Worm (Caenorhabditis elegans): ENCODE measurements around the gene F57A8.7.
A peak's percentile ranks its signal among the peaks of the same experiment; 100 is the strongest.

Gene F57A8.7

ce11 chrV:10042254-10042653 is 33.3 kb upstream of the F57A8.7 start (continued):
- TF ChIP-seq rnt-1 (tag; optimal IDR thresholded peaks at IDR 0.05) = peak; percentile 90
- TF ChIP-seq mep-1 (tag; optimal IDR thresholded peaks at IDR 0.05) = peak; percentile 58
- peak; percentile 11 for TF ChIP-seq snpc-4 (tag; optimal IDR thresholded peaks at IDR 0.05)
- no peak for TF ChIP-seq ces-1 (GFP tag; optimal IDR thresholded peaks at IDR 0.05)
- peak; percentile 95 to 98 for TF ChIP-seq lsy-2 (tag; optimal IDR thresholded peaks at IDR 0.05)
- TF ChIP-seq nhr-19 (GFP tag; conservative IDR thresholded peaks at IDR 0.05) = peak; percentile 55
- peak; percentile 71 to 85 for TF ChIP-seq efl-1 (optimal IDR thresholded peaks at IDR 0.05)
- peak; percentile 21 to 92 for TF ChIP-seq efl-1 (GFP tag; optimal IDR thresholded peaks at IDR 0.05 in 1 of 2)
- TF ChIP-seq nhr-20 (tag; optimal IDR thresholded peaks at IDR 0.05) = peak; percentile 92
- TF ChIP-seq sox-4 (tag; optimal IDR thresholded peaks at IDR 0.05) = no peak
- TF ChIP-seq hlh-17 (GFP tag; optimal IDR thresholded peaks at IDR 0.05; ENCODE audit: borderline replicate concordance) = no peak
- peak; percentile 11 for TF ChIP-seq nhr-11 (tag; optimal IDR thresholded peaks at IDR 0.05)
- no peak for TF ChIP-seq pax-3 (tag; optimal IDR thresholded peaks at IDR 0.05)
- TF ChIP-seq tlp-1 (tag; optimal IDR thresholded peaks at IDR 0.05) = no peak
- no peak for TF ChIP-seq ceh-90 (tag; optimal IDR thresholded peaks at IDR 0.05)
- no peak for TF ChIP-seq zip-4 (GFP tag; optimal IDR thresholded peaks at IDR 0.05)
- peak; percentile 69 for TF ChIP-seq xbp-1 (tag; optimal IDR thresholded peaks at IDR 0.05)
- peak; percentile 25 for TF ChIP-seq lin-39 (tag; optimal IDR thresholded peaks at IDR 0.05)
- no peak for TF ChIP-seq sup-37 (GFP tag; optimal IDR thresholded peaks at IDR 0.05)
- TF ChIP-seq grh-1 (GFP tag; IDR thresholded peaks at IDR 0.05) = peak; percentile 57
- TF ChIP-seq ama-1 (optimal IDR thresholded peaks at IDR 0.05) = peak; percentile 12
- no peak for TF ChIP-seq zag-1 (tag; optimal IDR thresholded peaks at IDR 0.05)
- TF ChIP-seq pag-3 (tag; optimal IDR thresholded peaks at IDR 0.05; ENCODE audit: borderline replicate concordance, insufficient read depth) = no peak
- no peak for TF ChIP-seq vab-15 (tag; optimal IDR thresholded peaks at IDR 0.05)
- TF ChIP-seq efl-3 (GFP tag; optimal IDR thresholded peaks at IDR 0.05) = no peak
- TF ChIP-seq hlh-4 (tag; optimal IDR thresholded peaks at IDR 0.05) = no peak
- TF ChIP-seq unc-62 (GFP tag; optimal IDR thresholded peaks at IDR 0.05) = no peak
- peak; percentile 55 for TF ChIP-seq unc-130 (tag; optimal IDR thresholded peaks at IDR 0.05)
- TF ChIP-seq nhr-84 (tag; optimal IDR thresholded peaks at IDR 0.05) = no peak
- TF ChIP-seq swsn-7 (tag; optimal IDR thresholded peaks at IDR 0.05) = peak; percentile 81
- no peak for TF ChIP-seq nhr-237 (tag; optimal IDR thresholded peaks at IDR 0.05)
- no peak for TF ChIP-seq pqm-1 (tag; optimal IDR thresholded peaks at IDR 0.05)
- TF ChIP-seq fkh-4 (tag; optimal IDR thresholded peaks at IDR 0.05; ENCODE audit: borderline replicate concordance) = no peak
- TF ChIP-seq Y116A8C.19 (tag; optimal IDR thresholded peaks at IDR 0.05; ENCODE audit: borderline replicate concordance) = no peak
- TF ChIP-seq hpl-2 (GFP tag; optimal IDR thresholded peaks at IDR 0.05) = no peak
- peak in 2 of 3 experiments; percentile 38 for TF ChIP-seq dpl-1 (GFP tag; optimal IDR thresholded peaks at IDR 0.05)

ce11 chrV:10043234-10043796 is 32.2 kb upstream of the F57A8.7 start, which contains the start of gene T06E8.8:
Gene T06E8.8, plus strand, starts transcription at chrV:10043746.
- TF ChIP-seq unc-130 (tag; optimal IDR thresholded peaks at IDR 0.05) (peak; percentile 41), unc-30 (tag; optimal IDR thresholded peaks at IDR 0.05) (no peak), sptf-1 (tag; optimal IDR thresholded peaks at IDR 0.05) (no peak), unc-86 (tag; optimal IDR thresholded peaks at IDR 0.05) (no peak), nhr-237 (tag; optimal IDR thresholded peaks at IDR 0.05) (no peak), nhr-19 (GFP tag; conservative IDR thresholded peaks at IDR 0.05) (peak; percentile 81), snu-23 (GFP tag; optimal IDR thresholded peaks at IDR 0.05) (peak; percentile 87), zag-1 (tag; optimal IDR thresholded peaks at IDR 0.05) (no peak), dpl-1 (GFP tag; optimal IDR thresholded peaks at IDR 0.05) (peak; percentile 4 to 54 (median 23)), aha-1 (tag; optimal IDR thresholded peaks at IDR 0.05) (no peak), Y116A8C.19 (tag; optimal IDR thresholded peaks at IDR 0.05; ENCODE audit: borderline replicate concordance) (no peak), mdl-1 (tag; optimal IDR thresholded peaks at IDR 0.05) (peak in 1 of 2 experiments; percentile 80), F16B12.6 (tag; optimal IDR thresholded peaks at IDR 0.05) (no peak), egl-13 (tag; optimal IDR thresholded peaks at IDR 0.05) (no peak), efl-1 (optimal IDR thresholded peaks at IDR 0.05) (peak; percentile 41 to 49), efl-1 (GFP tag; optimal IDR thresholded peaks at IDR 0.05 in 1 of 2) (peak in 1 of 2 experiments; percentile 94), ceh-88 (GFP tag; IDR thresholded peaks at IDR 0.05) (no peak), nhr-76 (tag; optimal IDR thresholded peaks at IDR 0.05) (no peak), unc-98 (GFP tag; IDR thresholded peaks at IDR 0.05) (no peak), nhr-85 (tag) (peak; percentile 99), unc-62 (GFP tag; optimal IDR thresholded peaks at IDR 0.05) (no peak), pax-3 (tag; optimal IDR thresholded peaks at IDR 0.05) (no peak), ces-1 (GFP tag; optimal IDR thresholded peaks at IDR 0.05) (no peak), rnt-1 (tag; optimal IDR thresholded peaks at IDR 0.05) (peak; percentile 60), pqm-1 (tag; optimal IDR thresholded peaks at IDR 0.05) (no peak), ceh-8 (GFP tag; optimal IDR thresholded peaks at IDR 0.05) (no peak), egl-27 (tag; optimal IDR thresholded peaks at IDR 0.05) (no peak), alr-1 (tag; optimal IDR thresholded peaks at IDR 0.05; ENCODE audit: borderline replicate concordance) (no peak)
